Worm (Caenorhabditis elegans) whole organism, L2 larva: ENCODE measurements around the gene Y66A7A.7.

Experiments
- ama-1 ChIP-seq: fragments of 150-350 bp; optimal IDR thresholded peaks from 2 replicates; lab custom pipeline; 2018; ENCODE audit warnings: inconsistent platforms
- lin-39 ChIP-seq: fragments of 150-350 bp; optimal IDR thresholded peaks from 2 replicates; lab custom pipeline; 2014; ENCODE audit warnings: missing biosample characterization, missing genetic modification reagents, missing genetic modification characterization

- TF ChIP-seq ama-1 (lab: Kevin White, UChicago) (no peak), lin-39 (tag; lab: Kevin White, UChicago) (no peak)
Observed at ce11 chrIII:11615802-11616201, 13.5 kb downstream of the Y66A7A.7 start.
